Worm (Caenorhabditis elegans) whole organism, young adult: ENCODE results near the gene let-721.

Source experiments
- B0035.1 ChIP-seq: sonication (generic microtip); optimal IDR thresholded peaks from 2 replicates; lab custom pipeline; 2016; ENCODE audit warnings: missing genetic modification characterization, mild to moderate bottlenecking, missing compliant biosample characterization, missing genotype, missing genetic modification reagents
- F57C9.4 ChIP-seq: sonication (generic microtip); optimal IDR thresholded peaks from 2 replicates; lab custom pipeline; 2017; ENCODE audit warnings: mild to moderate bottlenecking, missing genetic modification characterization, missing compliant biosample characterization
- K12H6.12 ChIP-seq: fragments of 200-800 bp; sonication (Bioruptor generic); optimal IDR thresholded peaks from 2 replicates; lab custom pipeline; 2018; ENCODE audit warnings: mild to moderate bottlenecking, missing genetic modification characterization, missing compliant biosample characterization
- cebp-2 ChIP-seq: fragments of 200-800 bp; sonication (Bioruptor generic); IDR thresholded peaks from 2 replicates; pipeline ENCODE4 v1.3.6; 2022; ENCODE audit warnings: missing genetic modification characterization, missing compliant biosample characterization
- dpl-1 ChIP-seq: fragments of 150-350 bp; optimal IDR thresholded peaks from 2 replicates; lab custom pipeline; 2014; ENCODE audit warnings: missing biosample characterization, missing genetic modification reagents, missing genetic modification characterization
- ekl-4 ChIP-seq: fragments of 200-800 bp; sonication (Bioruptor generic); IDR thresholded peaks from 2 replicates; pipeline ENCODE4 v1.3.6; 2022; ENCODE audit warnings: missing genetic modification reagents, missing genetic modification characterization, missing compliant biosample characterization
- nfya-1 ChIP-seq: sonication (generic microtip); optimal IDR thresholded peaks from 2 replicates; lab custom pipeline; 2017; ENCODE audit warnings: antibody characterized with exemption, missing compliant biosample characterization, missing genetic modification characterization, borderline replicate concordance; ENCODE audit not compliant: insufficient read depth
- sdz-38 ChIP-seq: sonication (generic microtip); optimal IDR thresholded peaks from 2 replicates; lab custom pipeline; 2016; ENCODE audit warnings: missing genotype, missing genetic modification characterization, missing compliant biosample characterization
- tbp1 ChIP-seq: fragments of 200-800 bp; sonication (Bioruptor generic); optimal IDR thresholded peaks from 2 replicates; lab custom pipeline; 2018; ENCODE audit warnings: mild to moderate bottlenecking, missing genetic modification characterization, missing compliant biosample characterization

- TF ChIP-seq nfya-1 (tag; lab: Kevin White, UChicago) (no peak), cebp-2 (GFP tag; lab: Robert Waterston, UW) (no peak), B0035.1 (tag; lab: Kevin White, UChicago) (no peak), sdz-38 (tag; lab: Kevin White, UChicago) (no peak), F57C9.4 (tag; lab: Kevin White, UChicago) (no peak), K12H6.12 (tag; lab: Kevin White, UChicago) (no peak), ekl-4 (GFP tag; lab: Robert Waterston, UW) (no peak), dpl-1 (GFP tag; lab: Kevin White, UChicago) (no peak), tbp1 (GFP tag; lab: Kevin White, UChicago) (no peak)
Observed at ce11 chrIII:6402346-6402745, 44.4 kb downstream of the let-721 start.
